Fruit fly (Drosophila melanogaster) whole organism, wandering third instar larva: ENCODE data around the gene Nup98-96.
A peak's percentile ranks its signal among the peaks of the same experiment; 100 is the strongest.

Source experiments
- Abd-B ChIP-seq: fragments of >200 bp; optimal IDR thresholded peaks from 2 replicates; lab custom pipeline; 2017; ENCODE audit warnings: missing biosample characterization, missing genetic modification characterization
- CG32264 ChIP-seq: fragments of 200-800 bp; sonication (Bioruptor generic); optimal IDR thresholded peaks from 2 replicates; lab custom pipeline; 2016; ENCODE audit warnings: missing biosample characterization, missing genetic modification characterization
- CG9705 ChIP-seq: fragments of 200-800 bp; sonication (Bioruptor generic); optimal IDR thresholded peaks from 2 replicates; lab custom pipeline; 2018; ENCODE audit warnings: missing biosample characterization, mild to moderate bottlenecking, missing genetic modification characterization
- CrebA ChIP-seq: fragments of 200-800 bp; sonication (Bioruptor generic); optimal IDR thresholded peaks from 2 replicates; lab custom pipeline; 2016; ENCODE audit warnings: missing biosample characterization, mild to moderate bottlenecking, missing genetic modification characterization, borderline replicate concordance
- Dfd ChIP-seq: fragments of >200 bp; optimal IDR thresholded peaks from 2 replicates; lab custom pipeline; 2017; ENCODE audit warnings: missing biosample characterization, missing genetic modification characterization
- Dif ChIP-seq: fragments of 200-275, 200-300 bp; sonication (Bioruptor generic); optimal IDR thresholded peaks from 2 replicates; lab custom pipeline; 2018; ENCODE audit warnings: missing biosample characterization, missing genetic modification characterization; ENCODE audit not compliant: partially characterized antibody
- GATAd ChIP-seq: sonication (Bioruptor generic); optimal IDR thresholded peaks from 2 replicates; lab custom pipeline; 2016; ENCODE audit warnings: missing biosample characterization, missing genetic modification characterization
- HLH106 ChIP-seq: fragments of 200-800 bp; optimal IDR thresholded peaks from 3 replicates; lab custom pipeline; 2019; ENCODE audit warnings: missing biosample characterization, mild to moderate bottlenecking, missing genetic modification characterization, moderate library complexity
- Hnf4 ChIP-seq: fragments of 200-800 bp; sonication (Bioruptor generic); optimal IDR thresholded peaks from 2 replicates; lab custom pipeline; 2016; ENCODE audit warnings: missing biosample characterization, mild to moderate bottlenecking, missing genetic modification characterization
- Hr78 ChIP-seq: fragments of >200 bp; optimal IDR thresholded peaks from 2 replicates; lab custom pipeline; 2017; ENCODE audit warnings: missing biosample characterization, missing genetic modification characterization
- Hr83 ChIP-seq: fragments of 200-300 bp; sonication (Bioruptor generic); optimal IDR thresholded peaks from 2 replicates; lab custom pipeline; 2016; ENCODE audit warnings: missing biosample characterization, mild to moderate bottlenecking, missing genetic modification characterization, moderate library complexity; ENCODE audit not compliant: poor library complexity, severe bottlenecking
- Jra ChIP-seq: sonication (Bioruptor generic); optimal IDR thresholded peaks from 2 replicates; lab custom pipeline; 2016; ENCODE audit warnings: missing biosample characterization, missing genetic modification characterization
- Mio ChIP-seq: sonication (Bioruptor generic); optimal IDR thresholded peaks from 2 replicates; lab custom pipeline; 2016; ENCODE audit warnings: missing biosample characterization, missing genetic modification characterization
- Myc ChIP-seq: fragments of >200 bp; optimal IDR thresholded peaks from 2 replicates; lab custom pipeline; 2017
- N ChIP-seq: fragments of >200 bp; optimal IDR thresholded peaks from 2 replicates; lab custom pipeline; 2018; ENCODE audit warnings: missing biosample characterization, missing external identifiers, missing genetic modification characterization
- OdsH ChIP-seq: fragments of 200-800 bp; sonication (Bioruptor generic); optimal IDR thresholded peaks from 2 replicates; lab custom pipeline; 2016; ENCODE audit warnings: missing biosample characterization, mild to moderate bottlenecking, missing genetic modification characterization
- Rel ChIP-seq, 2 experiments: fragments of 200-800 bp; sonication (Bioruptor generic) in 1 of 2; optimal IDR thresholded peaks; 2 replicates in 1 of 2; 3 replicates in 1 of 2; lab custom pipeline; 2016 to 2019; ENCODE audit warnings: mild to moderate bottlenecking in 2 of 2, missing biosample characterization in 2 of 2, missing genetic modification characterization in 2 of 2, moderate library complexity in 1 of 2
- Sp1 ChIP-seq: fragments of 200-800 bp; sonication (Bioruptor generic); optimal IDR thresholded peaks from 3 replicates; lab custom pipeline; 2019; ENCODE audit warnings: missing biosample characterization, mild to moderate bottlenecking, missing genetic modification characterization, moderate library complexity
- Vsx2 ChIP-seq: fragments of 200-300, 225-300 bp; sonication (Bioruptor generic); optimal IDR thresholded peaks from 2 replicates; lab custom pipeline; 2018; ENCODE audit warnings: missing biosample characterization, missing genetic modification characterization; ENCODE audit not compliant: partially characterized antibody
- br ChIP-seq: fragments of 200-800 bp; sonication (Bioruptor generic); optimal IDR thresholded peaks from 2 replicates; lab custom pipeline; 2016; ENCODE audit warnings: missing biosample characterization, missing genetic modification characterization
- brk ChIP-seq: fragments of 200-800 bp; sonication (Bioruptor generic); optimal IDR thresholded peaks from 2 replicates; lab custom pipeline; 2016; ENCODE audit warnings: missing biosample characterization, mild to moderate bottlenecking, missing genetic modification characterization
- dl ChIP-seq, 2 experiments: fragments of 175-275, 200-275 bp in 1 of 2; fragments of 200-275 bp in 1 of 2; sonication (Bioruptor generic); optimal IDR thresholded peaks; lab custom pipeline; 2018; ENCODE audit warnings: mild to moderate bottlenecking in 2 of 2, missing biosample characterization in 2 of 2, missing genetic modification characterization in 2 of 2, moderate library complexity in 2 of 2; ENCODE audit not compliant: partially characterized antibody in 2 of 2, insufficient read depth in 1 of 2
- dmrt93B ChIP-seq: fragments of 200-800 bp; sonication (Bioruptor generic); optimal IDR thresholded peaks from 2 replicates; lab custom pipeline; 2018; ENCODE audit warnings: missing biosample characterization, mild to moderate bottlenecking, missing genetic modification characterization
- dsf ChIP-seq: sonication (Bioruptor generic); optimal IDR thresholded peaks from 2 replicates; lab custom pipeline; 2016; ENCODE audit warnings: missing biosample characterization, missing genetic modification characterization, borderline replicate concordance
- ey ChIP-seq: fragments of 200-800 bp; sonication (Bioruptor generic); optimal IDR thresholded peaks from 2 replicates; lab custom pipeline; 2016; ENCODE audit warnings: missing biosample characterization, missing genetic modification characterization
- foxo ChIP-seq, 2 experiments: fragments of 200-800 bp; sonication (Bioruptor generic); optimal IDR thresholded peaks; 2 replicates in 1 of 2; 3 replicates in 1 of 2; lab custom pipeline; 2016 to 2017; ENCODE audit warnings: missing biosample characterization in 2 of 2, missing genetic modification characterization in 2 of 2
- fru ChIP-seq: fragments of 200-800 bp; sonication (Bioruptor generic); optimal IDR thresholded peaks from 3 replicates; lab custom pipeline; 2016; ENCODE audit warnings: missing biosample characterization, mild to moderate bottlenecking, missing genetic modification characterization
- h ChIP-seq: fragments of 200-800 bp; sonication (Bioruptor generic); optimal IDR thresholded peaks from 3 replicates; lab custom pipeline; 2016; ENCODE audit warnings: missing biosample characterization, mild to moderate bottlenecking, missing genetic modification characterization
- jim ChIP-seq: fragments of 175-275, 200-325 bp; sonication (Bioruptor generic); optimal IDR thresholded peaks from 2 replicates; lab custom pipeline; 2016; ENCODE audit warnings: missing biosample characterization, mild to moderate bottlenecking, missing genetic modification characterization
- lola ChIP-seq: fragments of >200 bp; optimal IDR thresholded peaks from 2 replicates; lab custom pipeline; 2017; ENCODE audit warnings: missing biosample characterization, missing genetic modification characterization
- psq ChIP-seq: fragments of 200-800 bp; sonication (Bioruptor generic); optimal IDR thresholded peaks from 3 replicates; lab custom pipeline; 2017; ENCODE audit warnings: missing biosample characterization, mild to moderate bottlenecking, missing genetic modification characterization, moderate library complexity
- rgr ChIP-seq: fragments of 200-800 bp; sonication (Bioruptor generic); optimal IDR thresholded peaks from 3 replicates; lab custom pipeline; 2016; ENCODE audit warnings: missing biosample characterization, mild to moderate bottlenecking, missing genetic modification characterization
- sage ChIP-seq: fragments of 200-800 bp; sonication (Bioruptor generic); optimal IDR thresholded peaks from 2 replicates; lab custom pipeline; 2016; ENCODE audit warnings: missing biosample characterization, mild to moderate bottlenecking, missing genetic modification characterization
- sv ChIP-seq: fragments of 200-800 bp; sonication (Bioruptor generic); optimal IDR thresholded peaks from 3 replicates; lab custom pipeline; 2016; ENCODE audit warnings: missing biosample characterization, missing genetic modification characterization
- tai ChIP-seq: sonication (Bioruptor generic); optimal IDR thresholded peaks from 2 replicates; lab custom pipeline; 2016; ENCODE audit warnings: missing biosample characterization, missing genetic modification characterization
- usp ChIP-seq: fragments of >200 bp; optimal IDR thresholded peaks from 2 replicates; lab custom pipeline; 2017; ENCODE audit warnings: missing biosample characterization, missing genetic modification characterization
- woc ChIP-seq: sonication (Bioruptor generic); optimal IDR thresholded peaks from 2 replicates; lab custom pipeline; 2016; ENCODE audit warnings: missing biosample characterization, mild to moderate bottlenecking, missing genetic modification characterization

Gene Nup98-96

DNA sequence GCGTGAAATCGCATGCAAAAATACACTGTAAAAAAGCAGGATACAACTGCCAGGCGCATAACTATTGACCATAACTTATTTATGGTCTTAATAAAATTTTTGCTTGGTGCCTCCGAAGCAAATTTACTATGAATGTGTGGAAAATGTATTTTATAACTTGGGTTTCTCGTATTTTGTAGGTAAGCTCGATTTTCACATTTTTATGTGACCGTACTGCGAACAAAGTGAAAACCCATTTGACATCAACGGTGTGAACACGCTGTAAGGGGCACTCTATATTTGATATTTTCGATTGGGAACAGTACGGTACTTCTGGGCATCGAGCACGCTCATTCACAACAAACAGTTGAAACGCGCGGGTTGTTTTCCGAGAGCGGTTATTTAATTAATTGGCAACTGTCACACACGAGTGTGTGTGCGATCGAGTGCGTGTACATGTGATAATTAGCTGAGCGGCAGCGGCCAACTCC is at the start of gene Nup98-96, which contains the start of gene mbc:
Gene Nup98-96 (minus strand): TSS at position 156 of the 470 bp plus-strand sequence.
Gene mbc (plus strand): TSS at position 300 of the 470 bp plus-strand sequence.
- TF ChIP-seq foxo (GFP tag; optimal IDR thresholded peaks at IDR 0.05; lab: Kevin White, UChicago) (peak in 1 of 2 experiments; percentile 90), br (GFP tag; lab: Kevin White, UChicago) (peak; percentile 80), Myc (lab: Kevin White, UChicago) (peak; percentile 41), CrebA (GFP tag; lab: Kevin White, UChicago) (no peak), Hr78 (peak; percentile 50), brk (GFP tag; lab: Kevin White, UChicago) (no peak), Sp1 (GFP tag; lab: Kevin White, UChicago) (peak; percentile 78), dl (GFP tag; optimal IDR thresholded peaks at IDR 0.05; lab: Kevin White, UChicago; ENCODE audit: insufficient read depth in 1 of 2, partially characterized antibody in 2 of 2) (no peak), Jra (peak; percentile 68), CG32264 (peak; percentile 8), psq (GFP tag; lab: Kevin White, UChicago) (peak; percentile 73), Dfd (no peak), Dif (GFP tag; lab: Kevin White, UChicago) (peak; percentile 76), rgr (GFP tag; lab: Kevin White, UChicago) (peak; percentile 86), dsf (GFP tag; lab: Kevin White, UChicago) (no peak), lola (GFP tag; lab: Kevin White, UChicago) (peak; percentile 79), woc (GFP tag; lab: Kevin White, UChicago) (peak; percentile 91), Rel (GFP tag; optimal IDR thresholded peaks at IDR 0.05; lab: Kevin White, UChicago) (no peak), Rel (tag; optimal IDR thresholded peaks at IDR 0.05; lab: Kevin White, UChicago) (peak; percentile 86), ey (GFP tag; lab: Kevin White, UChicago) (peak; percentile 87), Mio (GFP tag; lab: Kevin White, UChicago) (peak; percentile 9), N (GFP tag; lab: Kevin White, UChicago) (peak; percentile 73), HLH106 (tag; lab: Kevin White, UChicago) (peak; percentile 87), CG9705 (peak; percentile 84), fru (GFP tag; lab: Kevin White, UChicago) (peak; percentile 85), usp (GFP tag; lab: Kevin White, UChicago) (no peak), OdsH (peak; percentile 80), Vsx2 (GFP tag; lab: Kevin White, UChicago) (peak; percentile 99), Hr83 (GFP tag; lab: Kevin White, UChicago) (peak; percentile 84), dmrt93B (GFP tag; lab: Kevin White, UChicago) (peak; percentile 84), h (peak; percentile 89), tai (GFP tag; lab: Kevin White, UChicago) (no peak), Hnf4 (GFP tag; lab: Kevin White, UChicago) (peak; percentile 59), sv (GFP tag; lab: Kevin White, UChicago) (peak; percentile 86), Abd-B (GFP tag; lab: Kevin White, UChicago) (peak; percentile 65)

DNA sequence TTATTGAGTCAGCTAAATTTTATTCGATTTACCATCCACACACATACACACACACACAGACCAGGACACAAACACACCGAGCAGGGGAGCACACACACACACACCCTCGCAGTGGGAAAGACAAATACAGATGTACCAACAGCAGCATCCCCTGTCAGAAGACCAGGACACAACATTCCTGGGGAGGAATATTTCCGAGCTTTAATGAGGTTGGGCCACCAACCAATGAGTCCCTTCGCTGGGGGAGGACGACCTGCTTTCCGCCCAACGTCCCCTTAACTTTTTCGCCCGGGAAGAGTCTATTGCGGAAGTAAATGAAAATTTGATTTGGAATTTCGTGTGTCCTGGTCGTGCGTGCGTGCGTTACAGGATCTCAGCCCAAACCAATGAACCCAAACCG is 45.7 kb upstream of the Nup98-96 start:
- TF ChIP-seq Dfd: peak; percentile 16
- TF ChIP-seq jim (GFP tag; lab: Kevin White, UChicago): no peak
- TF ChIP-seq, all 38 proteins: peak for 1

- TF ChIP-seq HLH106 (tag; lab: Kevin White, UChicago) (no peak), psq (GFP tag; lab: Kevin White, UChicago) (no peak), OdsH (no peak), Dif (GFP tag; lab: Kevin White, UChicago) (no peak), br (GFP tag; lab: Kevin White, UChicago) (no peak), dmrt93B (GFP tag; lab: Kevin White, UChicago) (no peak), GATAd (GFP tag; lab: Kevin White, UChicago) (no peak), tai (GFP tag; lab: Kevin White, UChicago) (no peak), sage (no peak), Sp1 (GFP tag; lab: Kevin White, UChicago) (no peak), CrebA (GFP tag; lab: Kevin White, UChicago) (no peak), Hnf4 (GFP tag; lab: Kevin White, UChicago) (no peak), Rel (GFP tag; optimal IDR thresholded peaks at IDR 0.05; lab: Kevin White, UChicago) (no peak), Rel (tag; optimal IDR thresholded peaks at IDR 0.05; lab: Kevin White, UChicago) (no peak), Jra (no peak), Hr83 (GFP tag; lab: Kevin White, UChicago) (no peak), ey (GFP tag; lab: Kevin White, UChicago) (no peak), Myc (lab: Kevin White, UChicago) (no peak)
Observed at dm6 chr3R:23823678-23824077, 42.3 kb upstream of the Nup98-96 start.
